Worm (Caenorhabditis elegans): ENCODE data around the gene F14F7.4.

Gene F14F7.4

ce11 chrIII:13070548-13071050 is 41.1 kb upstream of the F14F7.4 start, which contains the start of gene Y39E4B.6:
Y39E4B.6 (plus strand) TSS chrIII:13070756.
- TF ChIP-seq tbx-2 (tag; optimal IDR thresholded peaks at IDR 0.05): peak; percentile 72
- peak; percentile 40 for TF ChIP-seq unc-39 (tag; optimal IDR thresholded peaks at IDR 0.05)
- peak; percentile 34 for TF ChIP-seq ZK546.5 (tag; optimal IDR thresholded peaks at IDR 0.05)
- TF ChIP-seq sea-2 (GFP tag; optimal IDR thresholded peaks at IDR 0.05): peak; percentile 98
- TF ChIP-seq ceh-28 (tag; optimal IDR thresholded peaks at IDR 0.05): peak; percentile 90
- TF ChIP-seq pha-4 (tag; optimal IDR thresholded peaks at IDR 0.05): peak; percentile 96
- TF ChIP-seq nhr-76 (tag; optimal IDR thresholded peaks at IDR 0.05): peak; percentile 77
- peak; percentile 85 for TF ChIP-seq ceh-82 (tag; optimal IDR thresholded peaks at IDR 0.05)
- TF ChIP-seq fkh-10 (GFP tag; optimal IDR thresholded peaks at IDR 0.05): peak; percentile 91
- no peak for TF ChIP-seq ceh-16 (tag; optimal IDR thresholded peaks at IDR 0.05)
- peak; percentile 92 for TF ChIP-seq nhr-11 (tag; optimal IDR thresholded peaks at IDR 0.05)
- TF ChIP-seq daf-12 (tag; optimal IDR thresholded peaks at IDR 0.05): no peak
- peak; percentile 96 for TF ChIP-seq nhr-25 (tag; optimal IDR thresholded peaks at IDR 0.05)
- peak; percentile 98 for TF ChIP-seq lsy-12 (tag; optimal IDR thresholded peaks at IDR 0.05)
- no peak for TF ChIP-seq nhr-237 (tag; optimal IDR thresholded peaks at IDR 0.05)
- TF ChIP-seq skn-1 (tag; optimal IDR thresholded peaks at IDR 0.05): peak; percentile 89
- TF ChIP-seq egl-5 (tag; optimal IDR thresholded peaks at IDR 0.05): peak; percentile 89
- TF ChIP-seq fkh-2 (tag; optimal IDR thresholded peaks at IDR 0.05): no peak
- TF ChIP-seq mdl-1 (tag; optimal IDR thresholded peaks at IDR 0.05): peak; percentile 80
- TF ChIP-seq ceh-9 (tag; optimal IDR thresholded peaks at IDR 0.05): no peak
- peak; percentile 97 for TF ChIP-seq jun-1 (tag; optimal IDR thresholded peaks at IDR 0.05)
- TF ChIP-seq nhr-77 (tag; optimal IDR thresholded peaks at IDR 0.05): peak; percentile 77
- TF ChIP-seq nhr-67 (tag; optimal IDR thresholded peaks at IDR 0.05): no peak
- TF ChIP-seq nhr-43 (tag; optimal IDR thresholded peaks at IDR 0.05; ENCODE audit: poor library complexity, severe bottlenecking): peak; percentile 72
- peak; percentile 91 for TF ChIP-seq lin-15B (tag; optimal IDR thresholded peaks at IDR 0.05)
- TF ChIP-seq ztf-11 (tag; optimal IDR thresholded peaks at IDR 0.05): peak; percentile 23
- TF ChIP-seq ztf-4 (tag; optimal IDR thresholded peaks at IDR 0.05): peak; percentile 84
- no peak for TF ChIP-seq nhr-28 (tag; optimal IDR thresholded peaks at IDR 0.05)
- peak; percentile 99 for TF ChIP-seq lin-39 (tag; optimal IDR thresholded peaks at IDR 0.05)
- TF ChIP-seq zag-1 (tag; optimal IDR thresholded peaks at IDR 0.05): peak; percentile 37
- TF ChIP-seq nhr-23 (tag; optimal IDR thresholded peaks at IDR 0.05): peak; percentile 95
- no peak for TF ChIP-seq nhr-12 (tag; optimal IDR thresholded peaks at IDR 0.05)
- TF ChIP-seq ama-1 (optimal IDR thresholded peaks at IDR 0.05): peak; percentile 99
- no peak for TF ChIP-seq aly-2 (tag; optimal IDR thresholded peaks at IDR 0.05)
- TF ChIP-seq hmg-11 (tag; optimal IDR thresholded peaks at IDR 0.05): peak; percentile 87
- TF ChIP-seq fos-1 (tag; optimal IDR thresholded peaks at IDR 0.05): peak; percentile 86
- peak; percentile 92 for TF ChIP-seq elt-2 (tag; optimal IDR thresholded peaks at IDR 0.05)
- TF ChIP-seq snpc-4 (tag; optimal IDR thresholded peaks at IDR 0.05): no peak
- no peak for TF ChIP-seq mml-1 (tag; optimal IDR thresholded peaks at IDR 0.05)
- peak; percentile 79 to 96 for TF ChIP-seq eor-1 (tag; optimal IDR thresholded peaks at IDR 0.05)
- TF ChIP-seq nfya-1 (tag; optimal IDR thresholded peaks at IDR 0.05; ENCODE audit: insufficient read depth): peak; percentile 96
- TF ChIP-seq unc-62 (GFP tag; optimal IDR thresholded peaks at IDR 0.05): peak; percentile 89
- peak; percentile 69 for TF ChIP-seq elt-1 (tag; optimal IDR thresholded peaks at IDR 0.05)
- TF ChIP-seq pqm-1 (tag; optimal IDR thresholded peaks at IDR 0.05): peak; percentile 78
- peak; percentile 83 for TF ChIP-seq R02D3.7 (tag; optimal IDR thresholded peaks at IDR 0.05)
- peak; percentile 85 for TF ChIP-seq egl-27 (tag; optimal IDR thresholded peaks at IDR 0.05)
- peak in 1 of 3 experiments; percentile 93 for TF ChIP-seq elt-3 (tag; optimal IDR thresholded peaks at IDR 0.05)
